Worm (Caenorhabditis elegans) whole organism, early embryonic: ENCODE measurements around the gene Y71H2B.2.

Experiments
- ceh-13 ChIP-seq: fragments of 200-800 bp; sonication (Bioruptor generic); optimal IDR thresholded peaks from 2 replicates; lab custom pipeline; 2018; ENCODE audit warnings: mild to moderate bottlenecking, missing genetic modification characterization, missing compliant biosample characterization
- hmbx-1 ChIP-seq: sonication (generic microtip); optimal IDR thresholded peaks from 2 replicates; lab custom pipeline; 2016; ENCODE audit warnings: mild to moderate bottlenecking, missing genetic modification characterization, missing compliant biosample characterization

DNA sequence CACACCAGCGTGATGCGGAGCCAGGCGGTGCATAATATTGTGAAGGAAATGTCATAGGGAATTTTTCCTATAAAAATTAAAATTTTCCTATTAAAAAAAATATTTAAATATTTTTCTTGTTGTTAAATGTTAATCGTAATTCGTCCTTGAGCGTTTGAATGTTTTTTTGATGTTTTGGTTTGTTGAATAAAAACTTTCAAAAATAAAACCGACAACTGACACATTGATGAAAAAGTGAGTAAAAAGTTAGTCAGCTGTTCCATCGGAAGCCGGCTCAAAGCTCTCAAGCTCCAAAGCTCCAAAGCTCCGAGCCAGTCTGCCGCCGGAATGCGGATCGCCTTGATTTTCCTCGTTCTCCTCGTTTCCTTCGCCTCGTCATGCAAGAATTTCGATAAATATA, 4.3 kb upstream of the Y71H2B.2 start, which contains the start of gene Y71H2B.4:
- TF ChIP-seq hmbx-1 (tag; lab: Kevin White, UChicago) (no peak), ceh-13 (no peak)
